Fruit fly (Drosophila melanogaster) whole organism, embryonic: ENCODE measurements around the gene CG7135.

ENCODE experiments used
- Hand ChIP-seq: fragments of 200-800 bp; sonication (Bioruptor generic); optimal IDR thresholded peaks from 2 replicates; lab custom pipeline; 2017; ENCODE audit warnings: mild to moderate bottlenecking, missing biosample characterization, missing genetic modification reagents, missing genetic modification characterization
- Hr39 ChIP-seq: fragments of >200 bp; optimal IDR thresholded peaks from 2 replicates; lab custom pipeline; 2017
- h ChIP-seq: fragments of >200 bp; optimal IDR thresholded peaks from 2 replicates; lab custom pipeline; 2017
- sim ChIP-seq: fragments of 200-800 bp; sonication (Bioruptor generic); IDR thresholded peaks from 2 replicates; pipeline ENCODE4 v1.3.6; 2022; ENCODE audit warnings: missing biosample characterization, missing genetic modification characterization

DNA sequence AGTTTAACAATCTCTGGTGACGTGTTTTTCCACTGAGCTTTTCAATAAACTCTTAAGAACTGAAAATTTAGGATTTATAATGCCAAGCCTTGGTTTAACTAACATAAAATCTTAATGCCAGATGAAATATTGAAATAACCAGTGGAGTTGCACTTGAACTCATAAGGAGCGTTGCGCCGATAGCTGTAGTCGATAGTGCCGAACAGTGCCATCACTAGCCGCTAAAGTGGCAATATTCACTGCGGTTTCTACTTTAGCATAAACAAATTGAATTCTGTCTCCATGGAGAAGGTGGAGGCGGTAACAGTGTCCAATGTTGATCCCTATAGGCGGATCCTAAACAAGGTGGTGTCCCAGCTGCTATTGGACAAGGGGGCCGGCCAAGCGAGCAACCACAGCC, 1.7 kb upstream of the CG7135 start, which contains the start of gene Taf8:
- TF ChIP-seq h (lab: Kevin White, UChicago) = no peak
- TF ChIP-seq sim (GFP tag; lab: Robert Waterston, UW) = no peak
- TF ChIP-seq Hand (GFP tag; lab: Kevin White, UChicago) = no peak
- no peak for TF ChIP-seq Hr39 (lab: Kevin White, UChicago)
